Worm (Caenorhabditis elegans) whole organism, L1 larva: ENCODE results near the gene C17F4.3.

Source experiments
- Y116A8C.19 ChIP-seq: sonication (generic microtip); optimal IDR thresholded peaks from 2 replicates; lab custom pipeline; 2016; ENCODE audit warnings: missing compliant biosample characterization, missing genetic modification characterization, borderline replicate concordance
- alr-1 ChIP-seq: fragments of 200-800 bp; sonication (Bioruptor generic); optimal IDR thresholded peaks from 2 replicates; lab custom pipeline; 2018; ENCODE audit warnings: borderline replicate concordance, mild to moderate bottlenecking, missing genetic modification characterization, missing compliant biosample characterization
- ama-1 ChIP-seq: fragments of 150-350 bp; optimal IDR thresholded peaks from 2 replicates; lab custom pipeline; 2014
- blmp-1 ChIP-seq: fragments of 150-350 bp; optimal IDR thresholded peaks from 2 replicates; lab custom pipeline; 2014; ENCODE audit warnings: missing biosample characterization, missing genetic modification characterization
- ceh-8 ChIP-seq: fragments of 200-800 bp; sonication (Bioruptor generic); optimal IDR thresholded peaks from 2 replicates; lab custom pipeline; 2018; ENCODE audit warnings: mild to moderate bottlenecking, missing genetic modification characterization, moderate library complexity, missing compliant biosample characterization
- dpl-1 ChIP-seq, 3 experiments: fragments of 150-350 bp in 2 of 3; sonication (generic microtip) in 1 of 3; optimal IDR thresholded peaks; 2 replicates each; lab custom pipeline; 2014 to 2017; ENCODE audit warnings: missing biosample characterization in 3 of 3, missing genetic modification characterization in 3 of 3, missing genetic modification reagents in 3 of 3
- efl-1 ChIP-seq, 4 experiments: fragments of 150-350 bp; optimal IDR thresholded peaks in 3 of 4; peaks in 1 of 4; 1 replicate in 1 of 4; 2 replicates in 3 of 4; lab custom pipeline; 2014; ENCODE audit warnings: missing biosample characterization in 2 of 4, missing genetic modification characterization in 2 of 4, missing genetic modification reagents in 2 of 4
- egl-13 ChIP-seq: sonication (generic microtip); optimal IDR thresholded peaks from 2 replicates; lab custom pipeline; 2016; ENCODE audit warnings: missing genotype, missing genetic modification reagents, missing genetic modification characterization, missing compliant biosample characterization
- elt-2 ChIP-seq: sonication (generic microtip); optimal IDR thresholded peaks from 2 replicates; lab custom pipeline; 2016; ENCODE audit warnings: missing genetic modification characterization, mild to moderate bottlenecking, inconsistent platforms, missing compliant biosample characterization, missing genetic modification reagents
- elt-3 ChIP-seq, 6 experiments: fragments of 150-350 bp in 1 of 6; sonication (generic microtip); optimal IDR thresholded peaks; 2 replicates each; lab custom pipeline; 2017 to 2018; ENCODE audit warnings: missing biosample characterization in 6 of 6, missing genetic modification characterization in 6 of 6, inconsistent platforms in 1 of 6
- fkh-4 ChIP-seq: sonication (generic microtip); optimal IDR thresholded peaks from 2 replicates; lab custom pipeline; 2016; ENCODE audit warnings: missing compliant biosample characterization, missing genetic modification characterization, borderline replicate concordance
- fkh-8 ChIP-seq: sonication (generic microtip); optimal IDR thresholded peaks from 2 replicates; lab custom pipeline; 2016; ENCODE audit warnings: mild to moderate bottlenecking, missing genetic modification characterization, missing compliant biosample characterization
- hlh-4 ChIP-seq: sonication (generic microtip); optimal IDR thresholded peaks from 2 replicates; lab custom pipeline; 2016; ENCODE audit warnings: mild to moderate bottlenecking, missing genetic modification characterization, missing compliant biosample characterization
- hpl-2 ChIP-seq: fragments of 150-350 bp; optimal IDR thresholded peaks from 2 replicates; lab custom pipeline; 2014; ENCODE audit warnings: missing biosample characterization, missing genetic modification reagents, missing genetic modification characterization
- jun-1 ChIP-seq: fragments of 150-350 bp; optimal IDR thresholded peaks from 2 replicates; lab custom pipeline; 2014; ENCODE audit warnings: missing biosample characterization, missing genetic modification reagents, missing genetic modification characterization
- lin-13 ChIP-seq: fragments of 150-350 bp; optimal IDR thresholded peaks from 2 replicates; lab custom pipeline; 2014; ENCODE audit warnings: missing biosample characterization, missing genetic modification reagents, missing genetic modification characterization
- lin-35 ChIP-seq, 2 experiments: fragments of 150-350 bp; optimal IDR thresholded peaks; 2 replicates each; lab custom pipeline; 2014; ENCODE audit warnings: missing biosample characterization in 2 of 2, missing genetic modification characterization in 2 of 2, missing genetic modification reagents in 2 of 2
- lin-39 ChIP-seq: fragments of 150-350 bp; optimal IDR thresholded peaks from 2 replicates; lab custom pipeline; 2014; ENCODE audit warnings: missing biosample characterization, missing genetic modification reagents, missing genetic modification characterization
- lir-3 ChIP-seq: sonication (generic microtip); optimal IDR thresholded peaks from 2 replicates; lab custom pipeline; 2016; ENCODE audit warnings: mild to moderate bottlenecking, missing genetic modification characterization, moderate library complexity, missing compliant biosample characterization; ENCODE audit not compliant: poor library complexity
- lsy-2 ChIP-seq, 2 experiments: fragments of 150-350 bp; optimal IDR thresholded peaks; 2 replicates each; lab custom pipeline; 2014; ENCODE audit warnings: missing biosample characterization in 2 of 2, missing genetic modification characterization in 2 of 2
- mdl-1 ChIP-seq, 2 experiments: fragments of 150-350 bp; optimal IDR thresholded peaks; 2 replicates each; lab custom pipeline; 2014 to 2017; ENCODE audit warnings: missing biosample characterization in 2 of 2, missing genetic modification characterization in 2 of 2, inconsistent platforms in 1 of 2
- nhr-237 ChIP-seq: fragments of 150-350 bp; optimal IDR thresholded peaks from 2 replicates; lab custom pipeline; 2014; ENCODE audit warnings: missing biosample characterization, missing genetic modification characterization
- nhr-71 ChIP-seq: sonication (generic microtip); optimal IDR thresholded peaks from 2 replicates; lab custom pipeline; 2016; ENCODE audit warnings: mild to moderate bottlenecking, missing genetic modification characterization, moderate library complexity, missing compliant biosample characterization
- nhr-90 ChIP-seq: sonication (generic microtip); optimal IDR thresholded peaks from 2 replicates; lab custom pipeline; 2016; ENCODE audit warnings: mild to moderate bottlenecking, missing genetic modification characterization, missing compliant biosample characterization; ENCODE audit not compliant: poor library complexity
- pqm-1 ChIP-seq: sonication (generic microtip); optimal IDR thresholded peaks from 3 replicates; lab custom pipeline; 2017; ENCODE audit warnings: missing biosample characterization, missing genetic modification characterization
- tlp-1 ChIP-seq: fragments of 150-350 bp; optimal IDR thresholded peaks from 2 replicates; lab custom pipeline; 2014; ENCODE audit warnings: missing biosample characterization, missing genetic modification characterization
- unc-30 ChIP-seq: sonication (generic microtip); optimal IDR thresholded peaks from 2 replicates; lab custom pipeline; 2017; ENCODE audit warnings: missing biosample characterization, missing genetic modification characterization
- unc-86 ChIP-seq: sonication (generic microtip); optimal IDR thresholded peaks from 2 replicates; lab custom pipeline; 2016; ENCODE audit warnings: missing genetic modification characterization, missing compliant biosample characterization
- vab-15 ChIP-seq: sonication (generic microtip); optimal IDR thresholded peaks from 2 replicates; lab custom pipeline; 2017; ENCODE audit warnings: missing genotype, mild to moderate bottlenecking, missing genetic modification characterization, missing compliant biosample characterization

The C17F4.3 gene

ce11 chrII:3234725-3235124 lies 5.6 kb upstream of the C17F4.3 start, which contains the start of gene C17F4.8:
Gene C17F4.8 (minus strand): TSS chrII:3234825.
- TF ChIP-seq ceh-8 (GFP tag; lab: Kevin White, UChicago): no peak
- no peak for TF ChIP-seq unc-30 (tag; lab: Kevin White, UChicago)
- no peak for TF ChIP-seq vab-15 (tag; lab: Kevin White, UChicago)
- no peak for TF ChIP-seq dpl-1 (GFP tag; optimal IDR thresholded peaks at IDR 0.05; lab: Kevin White, UChicago)
- no peak for TF ChIP-seq hpl-2 (GFP tag; lab: Kevin White, UChicago)
- no peak for TF ChIP-seq nhr-71 (tag; lab: Kevin White, UChicago)
- no peak for TF ChIP-seq elt-3 (tag; optimal IDR thresholded peaks at IDR 0.05; lab: Kevin White, UChicago)
- TF ChIP-seq lin-13 (GFP tag; lab: Kevin White, UChicago): no peak
- TF ChIP-seq fkh-8 (tag; lab: Kevin White, UChicago): no peak
- no peak for TF ChIP-seq fkh-4 (tag; lab: Kevin White, UChicago)
- no peak for TF ChIP-seq egl-13 (tag; lab: Kevin White, UChicago)
- no peak for TF ChIP-seq mdl-1 (tag; optimal IDR thresholded peaks at IDR 0.05; lab: Kevin White, UChicago)
- no peak for TF ChIP-seq tlp-1 (tag; lab: Kevin White, UChicago)
- TF ChIP-seq hlh-4 (tag; lab: Kevin White, UChicago): no peak
- TF ChIP-seq, all 84 proteins: peak for 0

ce11 chrII:3237038-3237521 lies 3.2 kb upstream of the C17F4.3 start, which contains the start of the genes srz-67 and C17F4.11:
Gene srz-67 (minus strand): TSS chrII:3237138.
Gene C17F4.11 (plus strand): TSS chrII:3237471.
- no peak for TF ChIP-seq lir-3 (tag; lab: Kevin White, UChicago)
- TF ChIP-seq efl-1 (optimal IDR thresholded peaks at IDR 0.05; lab: Kevin White, UChicago): no peak
- peak in 1 of 2 experiments; percentile 65 for TF ChIP-seq efl-1 (GFP tag; optimal IDR thresholded peaks at IDR 0.05 in 1 of 2; lab: Kevin White, UChicago)

ce11 chrII:3241842-3242241 lies 1.5 kb downstream of the C17F4.3 start:
- TF ChIP-seq blmp-1 (tag; lab: Kevin White, UChicago): peak; percentile 99
- TF ChIP-seq nhr-90: no peak
- TF ChIP-seq elt-3 (tag; optimal IDR thresholded peaks at IDR 0.05; lab: Kevin White, UChicago): peak in 2 of 6 experiments; percentile 50 to 77
- no peak for TF ChIP-seq lin-35 (GFP tag; optimal IDR thresholded peaks at IDR 0.05; lab: Kevin White, UChicago)
- TF ChIP-seq, all 84 proteins: peak for 2

ce11 chrII:3244070-3244469 lies 3.8 kb downstream of the C17F4.3 start, which contains the start of gene C17F4.12:
Gene C17F4.12 (minus strand): TSS chrII:3244170.
- TF ChIP-seq blmp-1 (tag; lab: Kevin White, UChicago) (peak; percentile 85), elt-3 (tag; optimal IDR thresholded peaks at IDR 0.05; lab: Kevin White, UChicago) (peak in 1 of 6 experiments; percentile 9), ceh-8 (GFP tag; lab: Kevin White, UChicago) (no peak)
- TF ChIP-seq, all 84 proteins: peak for 2

ce11 chrII:3244758-3245157 lies 4.5 kb downstream of the C17F4.3 start:
- TF ChIP-seq ama-1 (lab: Kevin White, UChicago): no peak

ce11 chrII:3245836-3246235 lies 5.5 kb downstream of the C17F4.3 start, which contains the start of gene C17F4.7:
Gene C17F4.7 (minus strand): TSS chrII:3246015.
- no peak for TF ChIP-seq lin-39
- peak in 1 of 2 experiments; percentile 34 for TF ChIP-seq lin-35 (GFP tag; optimal IDR thresholded peaks at IDR 0.05; lab: Kevin White, UChicago)
- peak; percentile 37 for TF ChIP-seq nhr-90
- peak; percentile 98 for TF ChIP-seq elt-2 (tag; lab: Kevin White, UChicago)
- TF ChIP-seq jun-1 (tag; lab: Kevin White, UChicago): peak; percentile 38
- no peak for TF ChIP-seq lsy-2 (tag; optimal IDR thresholded peaks at IDR 0.05; lab: Kevin White, UChicago)
- no peak for TF ChIP-seq alr-1
- TF ChIP-seq pqm-1 (tag; lab: Kevin White, UChicago): peak; percentile 62
- TF ChIP-seq tlp-1 (tag; lab: Kevin White, UChicago): peak; percentile 69
- TF ChIP-seq nhr-237 (tag; lab: Kevin White, UChicago): no peak
- no peak for TF ChIP-seq vab-15 (tag; lab: Kevin White, UChicago)
- TF ChIP-seq unc-86 (tag; lab: Kevin White, UChicago): no peak
- no peak for TF ChIP-seq hpl-2 (GFP tag; lab: Kevin White, UChicago)
- TF ChIP-seq Y116A8C.19: no peak
- TF ChIP-seq mdl-1 (tag; optimal IDR thresholded peaks at IDR 0.05; lab: Kevin White, UChicago): no peak
